Worm (Caenorhabditis elegans) whole organism, L1 larva: ENCODE measurements around the gene npr-20.

ENCODE experiments used
- ces-1 ChIP-seq: fragments of 150-350 bp; optimal IDR thresholded peaks from 2 replicates; lab custom pipeline; 2014; ENCODE audit warnings: missing biosample characterization, missing genetic modification reagents, missing genetic modification characterization
- elt-3 ChIP-seq, 6 experiments: fragments of 150-350 bp in 1 of 6; sonication (generic microtip); optimal IDR thresholded peaks; 2 replicates each; lab custom pipeline; 2017 to 2018; ENCODE audit warnings: missing biosample characterization in 6 of 6, missing genetic modification characterization in 6 of 6, inconsistent platforms in 1 of 6
- lsy-2 ChIP-seq, 2 experiments: fragments of 150-350 bp; optimal IDR thresholded peaks; 2 replicates each; lab custom pipeline; 2014; ENCODE audit warnings: missing biosample characterization in 2 of 2, missing genetic modification characterization in 2 of 2
- nhr-11 ChIP-seq: fragments of 150-350 bp; optimal IDR thresholded peaks from 2 replicates; lab custom pipeline; 2014; ENCODE audit warnings: missing biosample characterization, missing genetic modification characterization
- skn-1 ChIP-seq: fragments of 150-350 bp; optimal IDR thresholded peaks from 2 replicates; lab custom pipeline; 2014; ENCODE audit warnings: missing biosample characterization, missing genetic modification characterization

DNA sequence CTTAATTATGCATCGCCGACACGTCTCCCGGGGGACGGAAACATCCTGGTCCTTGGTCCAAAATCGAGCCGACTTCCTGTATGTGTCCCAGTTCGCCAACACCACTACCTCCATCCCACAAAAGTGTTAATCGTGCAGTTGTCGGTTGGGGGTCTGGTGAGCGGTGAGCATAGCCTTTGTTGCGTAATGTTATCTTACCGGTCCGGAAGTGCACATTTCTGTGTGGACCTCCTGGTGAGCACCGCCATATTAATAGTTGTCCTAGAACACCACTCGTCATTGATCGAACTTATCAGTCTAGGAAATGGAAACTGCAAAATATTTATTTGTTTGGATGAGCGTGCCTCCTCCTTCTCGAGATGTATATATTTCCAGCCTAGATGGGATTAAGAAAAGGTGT lies 32.3 kb upstream of the npr-20 start:
- no peak for TF ChIP-seq elt-3 (tag; optimal IDR thresholded peaks at IDR 0.05; lab: Kevin White, UChicago)
- TF ChIP-seq skn-1 (tag; lab: Kevin White, UChicago) = no peak
- no peak for TF ChIP-seq lsy-2 (tag; optimal IDR thresholded peaks at IDR 0.05; lab: Kevin White, UChicago)
- TF ChIP-seq nhr-11 (tag; lab: Kevin White, UChicago) = no peak
- no peak for TF ChIP-seq ces-1 (GFP tag; lab: Kevin White, UChicago)
